Worm (Caenorhabditis elegans): ENCODE data around the gene K08H10.10.

The K08H10.10 gene

DNA sequence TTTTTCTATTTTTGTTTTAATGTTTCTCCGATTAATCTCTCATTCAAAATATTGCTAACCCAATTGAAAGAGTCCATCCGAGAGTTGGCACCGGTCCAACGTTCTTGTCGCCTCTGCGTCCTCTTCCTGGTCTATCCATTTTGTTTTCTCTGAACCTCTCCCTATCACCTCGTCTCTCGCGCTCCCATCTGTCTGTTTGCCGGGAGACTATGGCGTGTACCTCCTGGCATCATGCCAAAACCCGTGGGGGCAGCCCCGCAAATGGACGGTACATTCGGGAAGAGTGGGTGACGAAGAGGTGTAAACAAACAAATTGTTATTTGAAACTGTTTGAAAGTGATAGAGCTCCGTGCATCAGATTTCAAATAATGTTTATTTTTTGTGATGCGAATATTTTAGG is 35.4 kb downstream of the K08H10.10 start, which contains the start of gene T06E8.2:
TSS of gene T06E8.2 (minus strand) at position 139 of the 400 bp plus-strand sequence.
- TF ChIP-seq ceh-36 (tag; optimal IDR thresholded peaks at IDR 0.05): no peak
- TF ChIP-seq hmg-4 (GFP tag; optimal IDR thresholded peaks at IDR 0.05): peak; percentile 51

DNA sequence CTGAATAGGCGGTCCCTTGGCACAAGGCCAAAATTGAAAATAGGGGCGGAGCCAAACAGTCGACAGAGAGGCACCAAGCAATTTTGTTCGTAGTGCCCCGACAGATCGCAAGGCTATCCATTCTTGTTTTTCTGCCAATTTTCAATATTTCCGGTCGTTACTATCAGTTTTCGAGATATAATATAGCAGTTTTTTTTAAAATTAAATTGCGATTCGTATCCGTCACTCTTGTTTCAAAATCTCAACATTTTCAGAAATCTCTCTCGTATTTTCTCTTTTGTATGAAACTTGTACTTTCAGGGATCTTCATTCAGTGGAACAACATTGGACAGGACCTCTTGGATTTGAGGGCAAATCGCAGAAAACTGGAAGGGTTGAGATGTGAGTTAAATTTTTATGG is 36.2 kb downstream of the K08H10.10 start, which contains the start of gene F57A8.1:
TSS of gene F57A8.1 (plus strand) at position 301 of the 400 bp plus-strand sequence.
- TF ChIP-seq ama-1 (optimal IDR thresholded peaks at IDR 0.05): no peak
- no peak for TF ChIP-seq hmg-4 (GFP tag; optimal IDR thresholded peaks at IDR 0.05)
- no peak for TF ChIP-seq F13C5.2 (tag; optimal IDR thresholded peaks at IDR 0.05)
- no peak for TF ChIP-seq hmbx-1 (tag; optimal IDR thresholded peaks at IDR 0.05)
- no peak for TF ChIP-seq flt-1 (GFP tag; IDR thresholded peaks at IDR 0.05)
- no peak for TF ChIP-seq tra-4 (tag; optimal IDR thresholded peaks at IDR 0.05)
- TF ChIP-seq tbx-11 (GFP tag; IDR thresholded peaks at IDR 0.05): no peak
- no peak for TF ChIP-seq aly-1 (tag; optimal IDR thresholded peaks at IDR 0.05)
- no peak for TF ChIP-seq hnd-1 (tag; optimal IDR thresholded peaks at IDR 0.05)
- TF ChIP-seq ets-7 (tag; optimal IDR thresholded peaks at IDR 0.05): no peak
- TF ChIP-seq scrt-1 (GFP tag; IDR thresholded peaks at IDR 0.05): no peak
- TF ChIP-seq B0310.2 (tag; optimal IDR thresholded peaks at IDR 0.05): no peak
- no peak for TF ChIP-seq sea-1 (GFP tag; conservative IDR thresholded peaks at IDR 0.05)
- no peak for TF ChIP-seq ceh-13 (GFP tag; optimal IDR thresholded peaks at IDR 0.05)
- TF ChIP-seq ceh-36 (tag; optimal IDR thresholded peaks at IDR 0.05): no peak

DNA sequence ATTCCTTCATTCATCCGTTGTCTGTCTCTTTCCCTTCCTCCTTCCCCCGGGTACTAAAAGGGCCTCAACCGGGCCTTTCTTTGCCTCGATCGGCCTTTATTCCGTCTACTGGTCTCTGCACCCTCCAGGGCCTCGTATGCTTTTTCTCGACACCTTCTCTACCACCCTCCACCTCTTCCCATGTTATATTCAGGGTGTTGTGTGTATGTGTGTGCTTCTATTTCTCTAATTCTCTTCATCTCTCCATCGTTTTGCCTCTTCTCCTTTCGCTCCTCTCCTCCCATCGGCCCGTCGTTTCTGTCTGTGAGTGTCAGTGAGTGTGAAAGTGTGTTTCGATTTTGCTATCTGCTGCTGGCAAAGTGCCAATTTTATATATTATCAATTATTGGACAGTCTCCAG is 39.0 kb downstream of the K08H10.10 start:
- TF ChIP-seq ceh-36 (tag; optimal IDR thresholded peaks at IDR 0.05) (no peak), tra-4 (tag; optimal IDR thresholded peaks at IDR 0.05) (no peak), aly-1 (tag; optimal IDR thresholded peaks at IDR 0.05) (peak; percentile 21), B0310.2 (tag; optimal IDR thresholded peaks at IDR 0.05) (peak; percentile 2), ets-7 (tag; optimal IDR thresholded peaks at IDR 0.05) (no peak), tbx-11 (GFP tag; IDR thresholded peaks at IDR 0.05) (no peak), tbx-37 (GFP tag; conservative IDR thresholded peaks at IDR 0.05) (0 out of 2 replicates have a peak, but pooled peaks have one; percentile 9), pes-1 (GFP tag; IDR thresholded peaks at IDR 0.05) (no peak), scrt-1 (GFP tag; IDR thresholded peaks at IDR 0.05) (no peak), ceh-13 (GFP tag; optimal IDR thresholded peaks at IDR 0.05) (no peak), F13C5.2 (tag; optimal IDR thresholded peaks at IDR 0.05) (peak; percentile 23), hmg-4 (GFP tag; optimal IDR thresholded peaks at IDR 0.05) (peak; percentile 47), ama-1 (optimal IDR thresholded peaks at IDR 0.05) (no peak), flt-1 (GFP tag; IDR thresholded peaks at IDR 0.05) (no peak), sea-1 (GFP tag; conservative IDR thresholded peaks at IDR 0.05) (peak; percentile 45; the same call in 1 of the 2 replicates)

DNA sequence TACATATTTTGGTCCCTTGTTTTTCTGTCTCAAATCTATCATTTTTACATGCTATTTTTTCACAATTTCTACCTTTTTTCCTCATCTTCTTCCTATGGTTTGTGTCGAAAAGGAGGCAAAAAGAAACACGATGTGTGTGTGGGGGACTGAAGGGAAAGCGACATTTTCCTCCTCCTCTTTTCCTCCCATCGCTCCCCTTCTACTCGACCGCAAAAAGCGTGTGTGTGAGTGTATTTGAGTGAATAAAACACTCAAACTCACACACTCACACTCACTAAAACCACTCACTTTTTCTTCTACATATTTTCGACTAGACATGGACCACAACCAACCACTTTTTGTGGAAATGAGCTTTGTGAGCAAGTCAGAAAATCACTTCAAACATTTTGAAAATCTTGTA is 40.6 kb downstream of the K08H10.10 start:
- no peak for TF ChIP-seq ama-1 (optimal IDR thresholded peaks at IDR 0.05)
- no peak for TF ChIP-seq sea-1 (GFP tag; conservative IDR thresholded peaks at IDR 0.05)
- no peak for TF ChIP-seq flt-1 (GFP tag; IDR thresholded peaks at IDR 0.05)
- TF ChIP-seq pes-1 (GFP tag; IDR thresholded peaks at IDR 0.05): no peak
- no peak for TF ChIP-seq tbx-37 (GFP tag; conservative IDR thresholded peaks at IDR 0.05)
- TF ChIP-seq hmbx-1 (tag; optimal IDR thresholded peaks at IDR 0.05): no peak
- TF ChIP-seq hmg-4 (GFP tag; optimal IDR thresholded peaks at IDR 0.05): no peak
- no peak for TF ChIP-seq aly-1 (tag; optimal IDR thresholded peaks at IDR 0.05)

DNA sequence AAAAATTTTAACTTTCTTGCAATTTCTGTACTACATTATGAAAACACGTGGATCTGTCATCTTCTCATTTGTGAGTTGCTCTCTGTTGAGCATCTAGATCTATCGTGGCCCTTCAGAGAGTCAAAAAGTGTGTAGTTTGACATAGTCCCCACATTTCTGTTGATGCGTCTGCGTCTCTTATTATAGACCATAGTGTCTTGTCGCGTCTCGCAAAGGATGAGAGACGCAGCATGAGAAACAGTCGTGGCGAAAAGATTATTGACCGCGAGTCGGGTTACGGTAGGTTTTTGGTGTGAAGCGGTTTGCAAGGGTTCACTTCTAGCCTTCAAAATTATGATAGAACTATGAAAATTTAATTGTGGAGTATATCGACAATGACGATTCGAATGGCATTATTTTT is 41.4 kb downstream of the K08H10.10 start:
- TF ChIP-seq ceh-13 (GFP tag; optimal IDR thresholded peaks at IDR 0.05) (no peak), flt-1 (GFP tag; IDR thresholded peaks at IDR 0.05) (0 out of 2 replicates have a peak, but pooled peaks have one; percentile 9), F13C5.2 (tag; optimal IDR thresholded peaks at IDR 0.05) (peak; percentile 47), tbx-37 (GFP tag; conservative IDR thresholded peaks at IDR 0.05) (no peak), aly-1 (tag; optimal IDR thresholded peaks at IDR 0.05) (no peak), scrt-1 (GFP tag; IDR thresholded peaks at IDR 0.05) (no peak)

DNA sequence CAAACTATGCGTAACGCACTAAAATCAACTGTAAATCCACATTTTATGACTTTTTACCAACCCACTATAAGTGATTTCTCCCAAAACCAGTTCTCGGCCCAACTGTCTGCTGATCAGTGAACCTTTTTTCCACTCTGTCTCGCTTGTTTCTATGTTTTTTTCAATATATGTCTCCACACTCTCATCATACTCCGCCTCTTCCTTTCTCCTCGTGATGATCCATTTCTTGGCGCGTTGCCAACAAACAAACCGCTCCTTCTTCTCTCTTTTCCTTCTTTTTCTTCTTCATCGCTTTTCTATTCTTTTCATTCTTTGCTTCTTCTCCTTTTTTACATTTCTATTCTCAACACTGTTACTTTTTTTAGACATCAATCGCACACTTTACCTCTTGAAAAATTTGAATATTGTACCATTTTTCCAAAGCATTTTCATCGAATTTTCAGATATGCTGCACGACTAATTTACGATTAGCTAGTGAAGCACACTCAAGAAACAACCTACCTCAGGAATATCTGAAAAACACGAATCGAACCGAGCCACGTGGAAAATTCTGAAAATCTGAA is 42.5 kb downstream of the K08H10.10 start, which contains the start of gene T06E8.8:
TSS of gene T06E8.8 (plus strand) at position 513 of the 563 bp plus-strand sequence.
- TF ChIP-seq ceh-13 (GFP tag; optimal IDR thresholded peaks at IDR 0.05) (no peak), scrt-1 (GFP tag; IDR thresholded peaks at IDR 0.05) (no peak), ama-1 (optimal IDR thresholded peaks at IDR 0.05) (no peak), tra-4 (tag; optimal IDR thresholded peaks at IDR 0.05) (no peak), ets-7 (tag; optimal IDR thresholded peaks at IDR 0.05) (no peak), F13C5.2 (tag; optimal IDR thresholded peaks at IDR 0.05) (no peak), pes-1 (GFP tag; IDR thresholded peaks at IDR 0.05) (no peak), ceh-36 (tag; optimal IDR thresholded peaks at IDR 0.05) (no peak), sea-1 (GFP tag; conservative IDR thresholded peaks at IDR 0.05) (no peak), hmg-4 (GFP tag; optimal IDR thresholded peaks at IDR 0.05) (no peak), hnd-1 (tag; optimal IDR thresholded peaks at IDR 0.05) (no peak), aly-1 (tag; optimal IDR thresholded peaks at IDR 0.05) (no peak), tbx-11 (GFP tag; IDR thresholded peaks at IDR 0.05) (no peak), B0310.2 (tag; optimal IDR thresholded peaks at IDR 0.05) (no peak)

DNA sequence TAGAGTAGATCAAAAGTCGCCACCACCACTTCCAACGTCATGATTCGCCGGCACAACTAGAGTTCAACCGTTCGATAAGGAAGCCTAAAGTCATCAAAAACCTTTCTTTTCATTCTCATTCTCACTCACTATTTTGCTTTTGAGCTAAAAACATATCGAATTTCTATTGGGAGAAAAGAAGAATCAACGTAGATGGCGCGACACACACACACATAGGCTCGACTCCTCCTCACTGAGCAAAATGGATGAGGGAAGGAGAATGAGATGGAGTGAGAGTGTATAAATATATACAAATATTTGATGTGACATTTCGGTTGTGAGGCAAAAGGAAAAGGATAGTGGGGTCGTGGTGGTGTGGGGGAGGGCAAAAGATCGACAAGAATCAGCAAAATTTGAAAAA is 43.9 kb downstream of the K08H10.10 start:
- TF ChIP-seq hnd-1 (tag; optimal IDR thresholded peaks at IDR 0.05): no peak
- no peak for TF ChIP-seq pes-1 (GFP tag; IDR thresholded peaks at IDR 0.05)
- TF ChIP-seq ceh-13 (GFP tag; optimal IDR thresholded peaks at IDR 0.05): no peak
- TF ChIP-seq ceh-36 (tag; optimal IDR thresholded peaks at IDR 0.05): no peak
- no peak for TF ChIP-seq hmbx-1 (tag; optimal IDR thresholded peaks at IDR 0.05)
- TF ChIP-seq F13C5.2 (tag; optimal IDR thresholded peaks at IDR 0.05): no peak
- TF ChIP-seq sea-1 (GFP tag; conservative IDR thresholded peaks at IDR 0.05): no peak
- TF ChIP-seq hmg-4 (GFP tag; optimal IDR thresholded peaks at IDR 0.05): no peak
- TF ChIP-seq flt-1 (GFP tag; IDR thresholded peaks at IDR 0.05): no peak
- no peak for TF ChIP-seq tbx-37 (GFP tag; conservative IDR thresholded peaks at IDR 0.05)
- TF ChIP-seq scrt-1 (GFP tag; IDR thresholded peaks at IDR 0.05): no peak
- no peak for TF ChIP-seq ets-7 (tag; optimal IDR thresholded peaks at IDR 0.05)
- no peak for TF ChIP-seq tbx-11 (GFP tag; IDR thresholded peaks at IDR 0.05)
- no peak for TF ChIP-seq tra-4 (tag; optimal IDR thresholded peaks at IDR 0.05)
- TF ChIP-seq B0310.2 (tag; optimal IDR thresholded peaks at IDR 0.05): no peak
- no peak for TF ChIP-seq ama-1 (optimal IDR thresholded peaks at IDR 0.05)
- no peak for TF ChIP-seq aly-1 (tag; optimal IDR thresholded peaks at IDR 0.05)
